Worm (Caenorhabditis elegans) whole organism, L2 larva: ENCODE measurements around the gene C25F9.14.

ENCODE experiments used
- C34F6.9 ChIP-seq: fragments of 150-350 bp; optimal IDR thresholded peaks from 2 replicates; lab custom pipeline; 2014; ENCODE audit warnings: missing biosample characterization, missing genetic modification characterization
- alr-1 ChIP-seq: fragments of 150-350 bp; optimal IDR thresholded peaks from 2 replicates; lab custom pipeline; 2014; ENCODE audit warnings: missing biosample characterization, missing genetic modification characterization
- egl-27 ChIP-seq: sonication (generic microtip); optimal IDR thresholded peaks from 3 replicates; lab custom pipeline; 2017; ENCODE audit warnings: missing biosample characterization, missing genetic modification reagents, missing genetic modification characterization
- unc-39 ChIP-seq: fragments of 150-350 bp; optimal IDR thresholded peaks from 2 replicates; lab custom pipeline; 2014; ENCODE audit warnings: missing biosample characterization, missing genetic modification characterization

- TF ChIP-seq egl-27 (tag; lab: Kevin White, UChicago) (no peak), C34F6.9 (tag; lab: Kevin White, UChicago) (no peak), unc-39 (no peak), alr-1 (tag; lab: Kevin White, UChicago) (no peak)
Observed at ce11 chrV:19467574-19467973, 31.3 kb downstream of the C25F9.14 start, which contains the start of gene Y43F8B.23.
